Fruit fly (Drosophila melanogaster) whole organism, embryonic: ENCODE measurements around the gene dhd.

Experiments
- Asciz ChIP-seq: fragments of 200-800 bp; sonication (Bioruptor generic); optimal IDR thresholded peaks from 2 replicates; lab custom pipeline; 2017; ENCODE audit warnings: missing biosample characterization, mild to moderate bottlenecking, missing genetic modification characterization, missing genetic modification reagents
- CG10654 ChIP-seq: fragments of 200-800 bp; sonication (Bioruptor generic); optimal IDR thresholded peaks from 2 replicates; lab custom pipeline; 2016; ENCODE audit warnings: missing biosample characterization, missing genetic modification characterization
- CG10979 ChIP-seq: fragments of 200-800 bp; sonication (Bioruptor generic); optimal IDR thresholded peaks from 2 replicates; lab custom pipeline; 2018; ENCODE audit warnings: missing biosample characterization, mild to moderate bottlenecking, missing genetic modification characterization, moderate library complexity
- CG11085 ChIP-seq: fragments of 200-800 bp; sonication (Bioruptor generic); IDR thresholded peaks from 2 replicates; pipeline ENCODE4 v1.3.6; 2022; ENCODE audit warnings: missing biosample characterization, missing genetic modification characterization
- CG11504 ChIP-seq: fragments of 200-800 bp; sonication (Bioruptor generic); optimal IDR thresholded peaks from 3 replicates; lab custom pipeline; 2019; ENCODE audit warnings: missing biosample characterization, mild to moderate bottlenecking, missing genetic modification characterization, moderate library complexity
- CG12769 ChIP-seq: fragments of 200-800 bp; sonication (Bioruptor generic); optimal IDR thresholded peaks from 2 replicates; lab custom pipeline; 2019; ENCODE audit warnings: missing biosample characterization, mild to moderate bottlenecking, missing genetic modification characterization, moderate library complexity
- CG12942 ChIP-seq: fragments of 200-800 bp; sonication (Bioruptor generic); optimal IDR thresholded peaks from 3 replicates; lab custom pipeline; 2016; ENCODE audit warnings: missing biosample characterization, missing genetic modification characterization
- CG13424 ChIP-seq: fragments of 200-800 bp; sonication (Bioruptor generic); optimal IDR thresholded peaks from 2 replicates; lab custom pipeline; 2019; ENCODE audit warnings: missing biosample characterization, mild to moderate bottlenecking, missing genetic modification characterization, moderate library complexity
- CG13624 ChIP-seq: fragments of 200-800 bp; sonication (Bioruptor generic); optimal IDR thresholded peaks from 2 replicates; lab custom pipeline; 2016; ENCODE audit warnings: missing biosample characterization, missing genetic modification characterization
- CG13775 ChIP-seq: fragments of 200-800 bp; sonication (Bioruptor generic); optimal IDR thresholded peaks from 3 replicates; lab custom pipeline; 2017; ENCODE audit warnings: missing biosample characterization, mild to moderate bottlenecking, missing genetic modification characterization
- CG14014 ChIP-seq: fragments of 200-800 bp; sonication (Bioruptor generic); IDR thresholded peaks from 2 replicates; pipeline ENCODE4 v1.3.6; 2022; ENCODE audit warnings: missing biosample characterization, missing genetic modification characterization
- CG14860 ChIP-seq: fragments of 200-800 bp; sonication (Bioruptor generic); IDR thresholded peaks from 3 replicates; pipeline ENCODE4 v1.3.6; 2022; ENCODE audit warnings: missing biosample characterization, missing genetic modification characterization; ENCODE audit not compliant: partially characterized antibody
- CG15696 ChIP-seq: fragments of 200-800 bp; sonication (Bioruptor generic); optimal IDR thresholded peaks from 2 replicates; lab custom pipeline; 2019; ENCODE audit warnings: missing biosample characterization, mild to moderate bottlenecking, missing genetic modification characterization, moderate library complexity
- CG18599 ChIP-seq: fragments of 200-800 bp; sonication (Bioruptor generic); optimal IDR thresholded peaks from 3 replicates; lab custom pipeline; 2017; ENCODE audit warnings: missing biosample characterization, missing genetic modification characterization, mild to moderate bottlenecking, moderate library complexity, missing genetic modification reagents
- CG4854 ChIP-seq: fragments of 200-800 bp; sonication (Bioruptor generic); optimal IDR thresholded peaks from 2 replicates; lab custom pipeline; 2016; ENCODE audit warnings: missing biosample characterization, missing genetic modification characterization, inconsistent platforms
- CG6683 ChIP-seq: fragments of 200-800 bp; sonication (Bioruptor generic); optimal IDR thresholded peaks from 2 replicates; lab custom pipeline; 2017; ENCODE audit warnings: missing biosample characterization, mild to moderate bottlenecking, missing genetic modification characterization, missing genetic modification reagents
- CG8290 ChIP-seq, 3 experiments: fragments of 200-800 bp; sonication (Bioruptor generic); optimal IDR thresholded peaks; 2 replicates each; lab custom pipeline; 2016 to 2019; ENCODE audit warnings: missing biosample characterization in 3 of 3, missing genetic modification characterization in 3 of 3, mild to moderate bottlenecking in 2 of 3, moderate library complexity in 1 of 3
- CoRest ChIP-seq: fragments of 200-800 bp; sonication (Bioruptor generic); optimal IDR thresholded peaks from 3 replicates; lab custom pipeline; 2018; ENCODE audit warnings: missing biosample characterization, mild to moderate bottlenecking, missing genetic modification characterization, moderate library complexity
- D19B ChIP-seq: fragments of 200-800 bp; sonication (Bioruptor generic); optimal IDR thresholded peaks from 2 replicates; lab custom pipeline; 2017; ENCODE audit warnings: missing biosample characterization, mild to moderate bottlenecking, missing genetic modification characterization
- Deaf1 ChIP-seq: fragments of 200-800 bp; optimal IDR thresholded peaks from 3 replicates; lab custom pipeline; 2019; ENCODE audit warnings: missing biosample characterization, mild to moderate bottlenecking, missing genetic modification characterization, moderate library complexity
- Fer3 ChIP-seq: fragments of 200-800 bp; sonication (Bioruptor generic); optimal IDR thresholded peaks from 2 replicates; lab custom pipeline; 2018; ENCODE audit warnings: missing biosample characterization, mild to moderate bottlenecking, missing genetic modification characterization, moderate library complexity
- HLH4C ChIP-seq: fragments of 200-800 bp; sonication (Bioruptor generic); IDR thresholded peaks from 3 replicates; pipeline ENCODE4 v1.3.6; 2022; ENCODE audit warnings: missing biosample characterization, missing genetic modification characterization; ENCODE audit not compliant: partially characterized antibody
- Oaz ChIP-seq: fragments of 200-800 bp; sonication (Bioruptor generic); IDR thresholded peaks from 2 replicates; pipeline ENCODE4 v1.3.6; 2022; ENCODE audit warnings: missing biosample characterization, missing genetic modification characterization
- Pdp1 ChIP-seq, 2 experiments: fragments of 200-800 bp; sonication (Bioruptor generic); optimal IDR thresholded peaks; 3 replicates each; lab custom pipeline; 2016; ENCODE audit warnings: missing biosample characterization in 2 of 2, missing genetic modification characterization in 2 of 2, mild to moderate bottlenecking in 1 of 2, moderate library complexity in 1 of 2
- Trl ChIP-seq, 3 experiments: fragments of >200 bp in 2 of 3; fragments of 200-800 bp in 1 of 3; sonication (Bioruptor generic) in 1 of 3; optimal IDR thresholded peaks; 2 replicates in 1 of 3; 3 replicates in 2 of 3; lab custom pipeline; 2016 to 2017; ENCODE audit warnings: missing biosample characterization in 1 of 3, missing genetic modification characterization in 1 of 3
- ab ChIP-seq: fragments of 200-800 bp; sonication (Bioruptor generic); optimal IDR thresholded peaks from 2 replicates; lab custom pipeline; 2016; ENCODE audit warnings: missing biosample characterization, missing genetic modification characterization
- al ChIP-seq: fragments of 200-800 bp; sonication (Bioruptor generic); IDR thresholded peaks from 2 replicates; pipeline ENCODE4 v1.3.6; 2022; ENCODE audit warnings: missing biosample characterization, missing genetic modification characterization
- aop ChIP-seq: fragments of 200-800 bp; sonication (Bioruptor generic); IDR thresholded peaks from 2 replicates; pipeline ENCODE4 v1.3.6; 2022; ENCODE audit warnings: missing biosample characterization, missing genetic modification characterization
- ase ChIP-seq: fragments of 200-800 bp; sonication (Bioruptor generic); IDR thresholded peaks from 3 replicates; pipeline ENCODE4 v1.3.6; 2022; ENCODE audit warnings: missing biosample characterization, missing genetic modification characterization
- az2 ChIP-seq: fragments of 200-800 bp; sonication (Bioruptor generic); optimal IDR thresholded peaks from 3 replicates; lab custom pipeline; 2016; ENCODE audit warnings: missing biosample characterization, missing genetic modification characterization
- crc ChIP-seq: fragments of 200-800 bp; sonication (Bioruptor generic); optimal IDR thresholded peaks from 2 replicates; lab custom pipeline; 2016; ENCODE audit warnings: missing biosample characterization, missing genetic modification characterization
- dysf ChIP-seq: fragments of 200-800 bp; sonication (Bioruptor generic); IDR thresholded peaks from 3 replicates; pipeline ENCODE4 v1.3.6; 2022; ENCODE audit warnings: missing biosample characterization, missing genetic modification characterization
- fd3F ChIP-seq: fragments of 200-800 bp; sonication (Bioruptor generic); optimal IDR thresholded peaks from 2 replicates; lab custom pipeline; 2018; ENCODE audit warnings: missing biosample characterization, mild to moderate bottlenecking, missing genetic modification characterization, moderate library complexity
- fu2 ChIP-seq: fragments of 200-800 bp; sonication (Bioruptor generic); optimal IDR thresholded peaks from 2 replicates; lab custom pipeline; 2016; ENCODE audit warnings: missing biosample characterization, missing genetic modification characterization
- her ChIP-seq: fragments of 200-800 bp; sonication (Bioruptor generic); optimal IDR thresholded peaks from 2 replicates; lab custom pipeline; 2016; ENCODE audit warnings: missing biosample characterization, missing genetic modification characterization
- kay ChIP-seq: fragments of 200-800 bp; sonication (Bioruptor generic); optimal IDR thresholded peaks from 2 replicates; lab custom pipeline; 2016; ENCODE audit warnings: missing biosample characterization, missing genetic modification characterization
- pnt ChIP-seq: fragments of 200-800 bp; sonication (Bioruptor generic); optimal IDR thresholded peaks from 3 replicates; lab custom pipeline; 2016; ENCODE audit warnings: missing biosample characterization, missing genetic modification characterization
- pum ChIP-seq: fragments of 200-800 bp; sonication (Bioruptor generic); optimal IDR thresholded peaks from 2 replicates; lab custom pipeline; 2016; ENCODE audit warnings: missing biosample characterization, missing genetic modification characterization
- rib ChIP-seq: fragments of 200-800 bp; sonication (Bioruptor generic); IDR thresholded peaks from 2 replicates; pipeline ENCODE4 v1.3.6; 2022; ENCODE audit warnings: missing biosample characterization, missing genetic modification characterization
- sisA ChIP-seq: fragments of 200-800 bp; sonication (Bioruptor generic); IDR thresholded peaks from 2 replicates; pipeline ENCODE4 v1.3.6; 2022; ENCODE audit warnings: missing biosample characterization, missing genetic modification characterization
- tll ChIP-seq, 2 experiments: fragments of 200-800 bp in 1 of 2; fragments of >200 bp in 1 of 2; sonication (Bioruptor generic) in 1 of 2; optimal IDR thresholded peaks; 2 replicates each; lab custom pipeline; 2017 to 2019; ENCODE audit warnings: missing biosample characterization in 2 of 2, missing genetic modification characterization in 2 of 2, mild to moderate bottlenecking in 1 of 2, moderate library complexity in 1 of 2
- unpg ChIP-seq: fragments of 200-800 bp; sonication (Bioruptor generic); optimal IDR thresholded peaks from 3 replicates; lab custom pipeline; 2018; ENCODE audit warnings: missing biosample characterization, mild to moderate bottlenecking, missing genetic modification characterization, moderate library complexity
- usp ChIP-seq: fragments of >200 bp; optimal IDR thresholded peaks from 2 replicates; lab custom pipeline; 2017; ENCODE audit warnings: missing biosample characterization, missing genetic modification characterization
- vnd ChIP-seq: fragments of 200-800 bp; sonication (Bioruptor generic); IDR thresholded peaks from 3 replicates; pipeline ENCODE4 v1.3.6; 2022; ENCODE audit warnings: missing biosample characterization, missing genetic modification characterization; ENCODE audit not compliant: partially characterized antibody
- vvl ChIP-seq: fragments of 200-800 bp; sonication (Bioruptor generic); IDR thresholded peaks from 2 replicates; pipeline ENCODE4 v1.3.6; 2022; ENCODE audit warnings: missing biosample characterization, missing genetic modification characterization
- wek ChIP-seq: fragments of 200-800 bp; sonication (Bioruptor generic); optimal IDR thresholded peaks from 3 replicates; lab custom pipeline; 2018; ENCODE audit warnings: missing biosample characterization, mild to moderate bottlenecking, missing genetic modification characterization, moderate library complexity
- zen ChIP-seq: fragments of 200-800 bp; sonication (Bioruptor generic); optimal IDR thresholded peaks from 3 replicates; lab custom pipeline; 2018; ENCODE audit warnings: missing biosample characterization, mild to moderate bottlenecking, missing genetic modification characterization, moderate library complexity
- zf30C ChIP-seq: fragments of 200-800 bp; sonication (Bioruptor generic); optimal IDR thresholded peaks from 3 replicates; lab custom pipeline; 2018; ENCODE audit warnings: missing biosample characterization, mild to moderate bottlenecking, missing genetic modification characterization

The dhd gene

DNA sequence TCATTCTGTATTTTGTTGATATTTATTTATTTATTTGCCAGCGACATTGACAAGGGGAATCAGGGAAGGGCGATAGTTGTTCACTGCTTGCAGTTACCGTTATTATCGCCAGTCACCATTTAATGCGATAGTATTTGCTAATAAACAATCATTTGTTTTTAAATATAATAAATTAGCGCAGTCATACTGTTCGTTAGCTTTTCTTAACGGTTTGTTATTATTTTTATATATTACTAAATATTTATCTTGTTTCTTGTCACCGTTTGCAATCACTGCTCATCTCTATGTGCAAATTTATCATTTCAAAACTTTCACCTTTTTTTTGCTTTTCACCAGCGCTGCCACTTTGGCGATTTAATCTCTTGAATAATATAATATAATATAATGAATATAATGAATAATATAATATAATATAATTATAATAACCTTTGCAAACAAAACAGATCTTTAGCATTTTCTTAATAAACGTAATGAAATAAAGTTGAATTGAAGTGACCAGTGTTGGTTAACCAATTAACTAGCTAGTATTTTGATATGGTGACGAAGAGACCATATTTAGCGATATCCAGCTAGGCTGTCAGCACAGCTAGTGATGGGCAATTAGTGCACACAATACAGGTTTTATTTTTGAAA is 17.4 kb downstream of the dhd start, which contains the start of the genes CG3309 and XRCC1 (continued):
- no peak for TF ChIP-seq tll (GFP tag; optimal IDR thresholded peaks at IDR 0.05; lab: Kevin White, UChicago)
- TF ChIP-seq zf30C (GFP tag; lab: Kevin White, UChicago) = no peak
- TF ChIP-seq unpg (GFP tag; lab: Kevin White, UChicago) = peak; percentile 47
- no peak for TF ChIP-seq CG13624 (GFP tag; lab: Kevin White, UChicago)
- TF ChIP-seq CG8290 (GFP tag; optimal IDR thresholded peaks at IDR 0.05; lab: Kevin White, UChicago) = peak; percentile 97
- TF ChIP-seq CG8290 (tag; optimal IDR thresholded peaks at IDR 0.05; lab: Kevin White, UChicago) = peak; percentile 94 to 98
- peak; percentile 41 for TF ChIP-seq CG10979 (tag; lab: Kevin White, UChicago)
- TF ChIP-seq Oaz (GFP tag; lab: Robert Waterston, UW) = peak; percentile 49; the same call in 1 of the 2 replicates
- TF ChIP-seq crc = no peak
- TF ChIP-seq Fer3 (tag; lab: Kevin White, UChicago) = peak; percentile 17
- TF ChIP-seq wek (GFP tag; lab: Kevin White, UChicago) = no peak
- TF ChIP-seq CG4854 = no peak
- TF ChIP-seq CG14860 (GFP tag; lab: Robert Waterston, UW) = peak; percentile 86
- TF ChIP-seq D19B (GFP tag; lab: Kevin White, UChicago) = no peak
- TF ChIP-seq zen (tag; lab: Kevin White, UChicago) = peak; percentile 41
- no peak for TF ChIP-seq her (GFP tag; lab: Kevin White, UChicago)
- no peak for TF ChIP-seq fd3F (GFP tag; lab: Kevin White, UChicago)
- TF ChIP-seq Pdp1 (GFP tag; optimal IDR thresholded peaks at IDR 0.05; lab: Kevin White, UChicago) = peak in 1 of 2 experiments; percentile 15
- peak; percentile 31 for TF ChIP-seq CG12942 (GFP tag; lab: Kevin White, UChicago)
- TF ChIP-seq CG15696 (tag; lab: Kevin White, UChicago) = peak; percentile 42
- TF ChIP-seq CG18599 (GFP tag; lab: Kevin White, UChicago) = no peak
- TF ChIP-seq CG14014 (GFP tag; lab: Robert Waterston, UW) = peak; percentile 55; the same call in 1 of the 2 replicates
- peak; percentile 31 for TF ChIP-seq az2 (GFP tag; lab: Kevin White, UChicago)
- no peak for TF ChIP-seq CG10654 (GFP tag; lab: Kevin White, UChicago)
- TF ChIP-seq CG12769 (tag; lab: Kevin White, UChicago) = no peak
- TF ChIP-seq sisA (GFP tag; lab: Robert Waterston, UW) = peak; percentile 67
- no peak for TF ChIP-seq ab
- TF ChIP-seq Deaf1 (tag; lab: Kevin White, UChicago) = peak; percentile 5
- peak; percentile 82 for TF ChIP-seq HLH4C (GFP tag; lab: Robert Waterston, UW)
- TF ChIP-seq pnt (GFP tag; lab: Kevin White, UChicago) = no peak
- no peak for TF ChIP-seq aop (GFP tag; lab: Robert Waterston, UW)
- TF ChIP-seq CoRest (tag; lab: Kevin White, UChicago) = peak; percentile 59
- TF ChIP-seq dysf (GFP tag; lab: Robert Waterston, UW) = peak; percentile 64; the same call in 2 of the 3 replicates
- no peak for TF ChIP-seq kay (GFP tag; lab: Kevin White, UChicago)
- no peak for TF ChIP-seq fu2 (GFP tag; lab: Kevin White, UChicago)
- peak; percentile 59 for TF ChIP-seq CG11504
- TF ChIP-seq pum = no peak
- TF ChIP-seq vnd (GFP tag; lab: Robert Waterston, UW) = peak; percentile 87
- no peak for TF ChIP-seq Asciz (GFP tag; lab: Kevin White, UChicago)
- TF ChIP-seq CG13424 = peak; percentile 53
- peak; percentile 46; the same call in 1 of the 3 replicates for TF ChIP-seq ase (GFP tag; lab: Robert Waterston, UW)
- no peak for TF ChIP-seq CG6683
- 0 out of 2 replicates have a peak, but pooled peaks have one; percentile 49 for TF ChIP-seq CG11085 (GFP tag; lab: Robert Waterston, UW)
- TF ChIP-seq rib (GFP tag; lab: Robert Waterston, UW) = peak; percentile 46; the same call in 1 of the 2 replicates
- peak; percentile 74 for TF ChIP-seq CG13775 (GFP tag; lab: Kevin White, UChicago)
- TF ChIP-seq Trl (optimal IDR thresholded peaks at IDR 0.05; lab: Kevin White, UChicago) = no peak
- no peak for TF ChIP-seq Trl (GFP tag; optimal IDR thresholded peaks at IDR 0.05; lab: Kevin White, UChicago)
- TF ChIP-seq usp (GFP tag; lab: Kevin White, UChicago) = no peak
- TF ChIP-seq vvl = peak; percentile 69
- TF ChIP-seq al (GFP tag; lab: Robert Waterston, UW) = peak; percentile 59
